Fruit fly (Drosophila melanogaster) whole organism, prepupa: ENCODE data around the gene CG6678.
A peak's percentile ranks its signal among the peaks of the same experiment; 100 is the strongest.

Experiments used
- Blimp-1 ChIP-seq: fragments of 200-800 bp; sonication (Bioruptor generic); optimal IDR thresholded peaks from 3 replicates; lab custom pipeline; 2017; ENCODE audit warnings: missing biosample characterization, missing genetic modification characterization, mild to moderate bottlenecking, moderate library complexity, missing genetic modification reagents
- CG10631 ChIP-seq: fragments of 200-800 bp; sonication (Bioruptor generic); optimal IDR thresholded peaks from 2 replicates; lab custom pipeline; 2016; ENCODE audit warnings: missing biosample characterization, missing genetic modification characterization
- CG10669 ChIP-seq: fragments of 200-800 bp; sonication (Bioruptor generic); optimal IDR thresholded peaks from 3 replicates; lab custom pipeline; 2018; ENCODE audit warnings: missing biosample characterization, mild to moderate bottlenecking, missing genetic modification characterization, moderate library complexity
- CG11294 ChIP-seq: fragments of 200-800 bp; sonication (Bioruptor generic); IDR thresholded peaks from 2 replicates; pipeline ENCODE4 v1.3.6; 2022; ENCODE audit warnings: missing biosample characterization, missing genetic modification characterization
- CG11762 ChIP-seq: fragments of 200-800 bp; sonication (Bioruptor generic); optimal IDR thresholded peaks from 3 replicates; lab custom pipeline; 2016; ENCODE audit warnings: missing biosample characterization, missing genetic modification characterization; ENCODE audit not compliant: insufficient read depth
- CG1621 ChIP-seq: fragments of 200-800 bp; sonication (Bioruptor generic); optimal IDR thresholded peaks from 3 replicates; lab custom pipeline; 2018; ENCODE audit warnings: missing biosample characterization, mild to moderate bottlenecking, missing genetic modification characterization
- CG16779 ChIP-seq: fragments of 200-800 bp; sonication (Bioruptor generic); optimal IDR thresholded peaks from 3 replicates; lab custom pipeline; 2017; ENCODE audit warnings: missing biosample characterization, mild to moderate bottlenecking, missing genetic modification characterization
- CG31627 ChIP-seq: fragments of 200-800 bp; sonication (Bioruptor generic); optimal IDR thresholded peaks from 3 replicates; lab custom pipeline; 2016; ENCODE audit warnings: missing biosample characterization, missing genetic modification characterization
- CG3919 ChIP-seq: fragments of 200-800 bp; sonication (Bioruptor generic); optimal IDR thresholded peaks from 3 replicates; lab custom pipeline; 2016; ENCODE audit warnings: missing biosample characterization, missing genetic modification characterization
- CG6276 ChIP-seq: fragments of 200-800 bp; sonication (Bioruptor generic); optimal IDR thresholded peaks from 2 replicates; lab custom pipeline; 2017; ENCODE audit warnings: missing biosample characterization, mild to moderate bottlenecking, missing genetic modification characterization
- CG6792 ChIP-seq: fragments of 200-800 bp; sonication (Bioruptor generic); optimal IDR thresholded peaks from 3 replicates; lab custom pipeline; 2016; ENCODE audit warnings: missing biosample characterization, missing genetic modification characterization
- CG6808 ChIP-seq: fragments of 200-800 bp; sonication (Bioruptor generic); optimal IDR thresholded peaks from 3 replicates; lab custom pipeline; 2017; ENCODE audit warnings: missing biosample characterization, missing genetic modification characterization, mild to moderate bottlenecking, moderate library complexity, missing genetic modification reagents
- CG6854 ChIP-seq: fragments of 200-800 bp; sonication (Bioruptor generic); optimal IDR thresholded peaks from 2 replicates; lab custom pipeline; 2017; ENCODE audit warnings: missing biosample characterization, mild to moderate bottlenecking, missing genetic modification characterization
- CG7368 ChIP-seq: fragments of 200-800 bp; sonication (Bioruptor generic); optimal IDR thresholded peaks from 3 replicates; lab custom pipeline; 2016; ENCODE audit warnings: missing biosample characterization, missing genetic modification characterization
- CG8632 ChIP-seq: fragments of 200-800 bp; sonication (Bioruptor generic); optimal IDR thresholded peaks from 3 replicates; lab custom pipeline; 2016; ENCODE audit warnings: missing biosample characterization, missing genetic modification characterization
- Eip75B ChIP-seq: fragments of 200-800 bp; sonication (Bioruptor generic); optimal IDR thresholded peaks from 3 replicates; lab custom pipeline; 2016; ENCODE audit warnings: missing biosample characterization, missing genetic modification characterization
- Eip93F ChIP-seq: fragments of 200-800 bp; sonication (Bioruptor generic); optimal IDR thresholded peaks from 2 replicates; lab custom pipeline; 2016; ENCODE audit warnings: missing biosample characterization, mild to moderate bottlenecking, missing genetic modification characterization
- Ets96B ChIP-seq: fragments of 200-800 bp; optimal IDR thresholded peaks from 2 replicates; lab custom pipeline; 2019; ENCODE audit warnings: missing biosample characterization, mild to moderate bottlenecking, missing genetic modification characterization, moderate library complexity
- Gug ChIP-seq: fragments of 200-800 bp; sonication (Bioruptor generic); IDR thresholded peaks from 2 replicates; pipeline ENCODE4 v1.3.6; 2022; ENCODE audit warnings: missing biosample characterization, missing genetic modification characterization
- Hr38 ChIP-seq: sonication (Bioruptor generic); optimal IDR thresholded peaks from 2 replicates; lab custom pipeline; 2016; ENCODE audit warnings: missing biosample characterization, missing genetic modification characterization
- Hr39 ChIP-seq: fragments of 200-800 bp; sonication (Bioruptor generic); optimal IDR thresholded peaks from 2 replicates; lab custom pipeline; 2016; ENCODE audit warnings: missing biosample characterization, missing genetic modification characterization
- Hr4 ChIP-seq: fragments of 200-800 bp; sonication (Bioruptor generic); optimal IDR thresholded peaks from 3 replicates; lab custom pipeline; 2016; ENCODE audit warnings: missing biosample characterization, missing genetic modification characterization
- Lpt ChIP-seq: fragments of 200-800 bp; sonication (Bioruptor generic); optimal IDR thresholded peaks from 3 replicates; lab custom pipeline; 2016; ENCODE audit warnings: missing biosample characterization, missing genetic modification characterization
- Met ChIP-seq: fragments of 200-800 bp; sonication (Bioruptor generic); optimal IDR thresholded peaks from 3 replicates; lab custom pipeline; 2016; ENCODE audit warnings: missing biosample characterization, missing genetic modification characterization
- Sox102F ChIP-seq: fragments of 200-800 bp; sonication (Bioruptor generic); optimal IDR thresholded peaks from 2 replicates; lab custom pipeline; 2016; ENCODE audit warnings: missing biosample characterization, mild to moderate bottlenecking, missing genetic modification characterization
- achi ChIP-seq: fragments of 200-800 bp; sonication (Bioruptor generic); optimal IDR thresholded peaks from 3 replicates; lab custom pipeline; 2016; ENCODE audit warnings: missing biosample characterization, missing genetic modification characterization
- cyc ChIP-seq: fragments of 200-800 bp; sonication (Bioruptor generic); optimal IDR thresholded peaks from 3 replicates; lab custom pipeline; 2016; ENCODE audit warnings: missing biosample characterization, missing genetic modification characterization
- dac ChIP-seq: fragments of 200-800 bp; sonication (Bioruptor generic); optimal IDR thresholded peaks from 2 replicates; lab custom pipeline; 2017; ENCODE audit warnings: missing biosample characterization, mild to moderate bottlenecking, missing genetic modification characterization
- dsx ChIP-seq: fragments of 200-800 bp; optimal IDR thresholded peaks from 3 replicates; lab custom pipeline; 2019; ENCODE audit warnings: missing biosample characterization, mild to moderate bottlenecking, missing genetic modification characterization, moderate library complexity; ENCODE audit not compliant: poor library complexity, severe bottlenecking
- eg ChIP-seq: fragments of 200-800 bp; sonication (Bioruptor generic); IDR thresholded peaks from 3 replicates; pipeline ENCODE4 v1.3.6; 2022; ENCODE audit warnings: missing biosample characterization, missing genetic modification characterization
- net ChIP-seq: fragments of 200-800 bp; sonication (Bioruptor generic); optimal IDR thresholded peaks from 3 replicates; lab custom pipeline; 2016; ENCODE audit warnings: missing biosample characterization, missing genetic modification characterization
- pdm3 ChIP-seq: fragments of 200-800 bp; sonication (Bioruptor generic); optimal IDR thresholded peaks from 3 replicates; lab custom pipeline; 2016; ENCODE audit warnings: missing biosample characterization, missing genetic modification characterization
- salr ChIP-seq, 2 experiments: fragments of 200-800 bp; sonication (Bioruptor generic); optimal IDR thresholded peaks; 3 replicates each; lab custom pipeline; 2016 to 2018; ENCODE audit warnings: missing biosample characterization in 2 of 2, missing genetic modification characterization in 2 of 2, mild to moderate bottlenecking in 1 of 2
- spab ChIP-seq: fragments of 200-800 bp; sonication (Bioruptor generic); optimal IDR thresholded peaks from 2 replicates; lab custom pipeline; 2017; ENCODE audit warnings: missing biosample characterization, mild to moderate bottlenecking, missing genetic modification characterization, missing genetic modification reagents
- svp ChIP-seq: fragments of 200-800 bp; sonication (Bioruptor generic); peaks from one replicate; lab custom pipeline; 2016; ENCODE audit warnings: missing biosample characterization, missing genetic modification characterization

CG6678 gene

dm6 chr3R:21874982-21875466, 11.8 kb upstream of the CG6678 start, which contains the start of gene CG6656 (continued):
- no peak for TF ChIP-seq Blimp-1 (GFP tag; lab: Kevin White, UChicago)
- no peak for TF ChIP-seq Hr39 (GFP tag; lab: Kevin White, UChicago)
- peak; percentile 19 for TF ChIP-seq Ets96B (tag; lab: Kevin White, UChicago)
- TF ChIP-seq Gug (GFP tag; lab: Robert Waterston, UW), result no peak
- peak; percentile 2 for TF ChIP-seq net (GFP tag; lab: Kevin White, UChicago)
- TF ChIP-seq CG6276, result no peak
- TF ChIP-seq CG11294, result peak; percentile 33; the same call in 1 of the 2 replicates
- no peak for TF ChIP-seq Eip93F
- TF ChIP-seq, all 60 proteins: peak for 23

DNA sequence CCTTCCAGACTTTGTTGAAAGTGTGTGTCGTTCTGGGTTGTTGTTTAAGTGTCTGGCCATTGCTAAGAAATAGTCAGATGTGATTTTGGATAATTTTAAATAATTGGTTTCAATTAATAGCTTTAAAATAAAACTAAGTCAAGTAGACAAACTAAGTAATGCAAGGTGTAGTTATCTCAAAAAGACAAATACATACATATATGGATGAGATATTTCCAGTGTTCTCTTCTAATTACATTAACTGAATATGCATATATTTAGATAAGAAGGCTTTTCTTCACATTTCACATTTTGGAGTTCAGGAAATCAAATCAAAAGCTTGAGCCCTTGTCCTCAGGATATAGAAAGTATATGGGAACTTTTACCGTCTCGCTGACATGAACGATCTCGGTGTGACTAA, 9.2 kb upstream of the CG6678 start, which contains the start of gene P5CDh2:
Gene P5CDh2, plus strand, starts transcription at position 301 of the 400 bp plus-strand sequence.
- TF ChIP-seq CG31627 (GFP tag; lab: Kevin White, UChicago), result no peak
- no peak for TF ChIP-seq CG3919
- TF ChIP-seq Lpt (GFP tag; lab: Kevin White, UChicago), result no peak

dm6 chr3R:21878473-21878872, 8.4 kb upstream of the CG6678 start, which contains the start of gene CG34148:
Gene CG34148, minus strand, starts transcription at chr3R:21878686.
- TF ChIP-seq dsx (GFP tag; lab: Kevin White, UChicago), result no peak
- no peak for TF ChIP-seq CG8632 (GFP tag; lab: Kevin White, UChicago)
- TF ChIP-seq Met (GFP tag; lab: Kevin White, UChicago), result no peak
- no peak for TF ChIP-seq CG3919
- no peak for TF ChIP-seq Sox102F (GFP tag; lab: Kevin White, UChicago)
- no peak for TF ChIP-seq net (GFP tag; lab: Kevin White, UChicago)

dm6 chr3R:21880510-21880909, 6.3 kb upstream of the CG6678 start, which contains the start of gene CG31465:
Gene CG31465, plus strand, starts transcription at chr3R:21880810.
- TF ChIP-seq svp, result no peak
- no peak for TF ChIP-seq dac (GFP tag; lab: Kevin White, UChicago)
- no peak for TF ChIP-seq CG10669
- TF ChIP-seq salr (GFP tag; optimal IDR thresholded peaks at IDR 0.05; lab: Kevin White, UChicago), result no peak
- TF ChIP-seq eg (GFP tag; lab: Robert Waterston, UW), result no peak
- TF ChIP-seq CG7368 (GFP tag; lab: Kevin White, UChicago), result no peak
- no peak for TF ChIP-seq Hr38 (GFP tag; lab: Kevin White, UChicago)
- no peak for TF ChIP-seq dsx (GFP tag; lab: Kevin White, UChicago)
- no peak for TF ChIP-seq CG6854
- TF ChIP-seq Sox102F (GFP tag; lab: Kevin White, UChicago), result no peak
- TF ChIP-seq CG1621 (tag; lab: Kevin White, UChicago), result no peak
- TF ChIP-seq Lpt (GFP tag; lab: Kevin White, UChicago), result no peak
- TF ChIP-seq CG11762 (GFP tag; lab: Kevin White, UChicago), result no peak
- no peak for TF ChIP-seq Gug (GFP tag; lab: Robert Waterston, UW)

DNA sequence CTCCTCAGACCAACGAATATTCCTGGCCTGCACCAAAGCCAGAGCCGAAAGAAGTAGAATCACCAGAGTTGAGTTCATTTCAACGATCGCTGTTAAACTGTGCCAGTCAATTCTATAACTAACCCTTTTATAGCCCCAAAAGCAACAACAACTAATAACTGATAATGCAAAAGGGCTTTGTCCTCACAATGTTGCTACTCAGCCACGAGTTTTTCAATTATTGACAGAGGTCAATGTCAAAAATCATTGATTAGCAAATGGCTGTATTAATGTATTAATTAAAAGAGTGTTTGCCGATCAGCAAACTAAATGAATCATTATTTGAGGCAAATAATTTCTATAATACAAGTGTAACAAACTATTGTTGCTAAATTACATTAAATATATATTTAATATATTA, 2.5 kb upstream of the CG6678 start, which contains the start of gene fit:
Gene fit, minus strand, starts transcription at position 101 of the 400 bp plus-strand sequence.
- TF ChIP-seq spab (GFP tag; lab: Kevin White, UChicago), result no peak
- TF ChIP-seq, all 60 proteins: peak for 0

DNA sequence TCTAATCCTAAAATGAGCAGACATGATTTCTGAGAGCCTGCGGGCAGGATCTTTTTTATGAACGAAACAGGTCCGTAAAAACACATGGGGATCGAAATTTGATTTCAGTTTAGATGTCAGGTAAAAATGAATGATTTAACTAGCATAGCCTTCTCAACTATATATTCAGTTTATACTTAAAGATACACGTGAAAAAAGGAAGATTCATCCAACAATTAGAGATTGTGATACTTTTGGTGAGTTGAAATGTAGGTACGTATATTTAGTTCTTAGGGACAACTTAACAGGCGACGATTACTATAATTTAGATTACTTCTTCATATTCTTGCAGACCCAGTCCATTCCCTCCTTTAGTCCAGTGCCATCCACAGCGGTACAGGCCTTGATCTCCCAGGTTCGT, 1.4 kb upstream of the CG6678 start, which contains the start of gene CG17819:
Gene CG17819, minus strand, starts transcription at position 101 of the 400 bp plus-strand sequence.
- TF ChIP-seq pdm3 (GFP tag; lab: Kevin White, UChicago) (no peak), CG6808 (GFP tag; lab: Kevin White, UChicago) (no peak), Hr4 (GFP tag; lab: Kevin White, UChicago) (no peak), CG10631 (GFP tag; lab: Kevin White, UChicago) (no peak), CG16779 (no peak), cyc (no peak), CG1621 (tag; lab: Kevin White, UChicago) (no peak), Eip75B (GFP tag; lab: Kevin White, UChicago) (no peak), achi (GFP tag; lab: Kevin White, UChicago) (no peak), CG6792 (GFP tag; lab: Kevin White, UChicago) (no peak), dsx (GFP tag; lab: Kevin White, UChicago) (no peak)
- TF ChIP-seq, all 60 proteins: peak for 0
